Worm (Caenorhabditis elegans) whole organism, L3 larva: ENCODE measurements around the gene thn-1.

Experiments used
- R02D3.7 ChIP-seq: fragments of 150-350 bp; optimal IDR thresholded peaks from 2 replicates; lab custom pipeline; 2014; ENCODE audit warnings: missing biosample characterization, missing genetic modification characterization
- ZK546.5 ChIP-seq: sonication (generic microtip); optimal IDR thresholded peaks from 2 replicates; lab custom pipeline; 2017; ENCODE audit warnings: missing biosample characterization, missing genetic modification characterization
- aly-2 ChIP-seq: fragments of 150-350 bp; optimal IDR thresholded peaks from 2 replicates; lab custom pipeline; 2014; ENCODE audit warnings: missing biosample characterization, missing genetic modification characterization
- ama-1 ChIP-seq: fragments of 150-350 bp; optimal IDR thresholded peaks from 2 replicates; lab custom pipeline; 2018
- ceh-16 ChIP-seq: sonication (generic microtip); optimal IDR thresholded peaks from 2 replicates; lab custom pipeline; 2017; ENCODE audit warnings: missing biosample characterization, missing genetic modification characterization
- ceh-28 ChIP-seq: fragments of 150-350 bp; optimal IDR thresholded peaks from 2 replicates; lab custom pipeline; 2014; ENCODE audit warnings: missing biosample characterization, missing genetic modification reagents, missing genetic modification characterization
- ceh-82 ChIP-seq: fragments of 150-350 bp; optimal IDR thresholded peaks from 2 replicates; lab custom pipeline; 2014; ENCODE audit warnings: missing biosample characterization, missing genetic modification characterization
- ceh-9 ChIP-seq: sonication (generic microtip); optimal IDR thresholded peaks from 2 replicates; lab custom pipeline; 2018; ENCODE audit warnings: missing biosample characterization, missing genetic modification characterization
- daf-12 ChIP-seq: fragments of 150-350 bp; optimal IDR thresholded peaks from 2 replicates; lab custom pipeline; 2014; ENCODE audit warnings: missing biosample characterization, missing genetic modification reagents, missing genetic modification characterization
- egl-27 ChIP-seq: sonication (generic microtip); optimal IDR thresholded peaks from 4 replicates; lab custom pipeline; 2017; ENCODE audit warnings: missing biosample characterization, missing genetic modification reagents, missing genetic modification characterization
- egl-5 ChIP-seq: fragments of 150-350 bp; optimal IDR thresholded peaks from 2 replicates; lab custom pipeline; 2017; ENCODE audit warnings: missing biosample characterization, missing genetic modification reagents, missing genetic modification characterization, inconsistent platforms
- elt-1 ChIP-seq: fragments of 150-350 bp; optimal IDR thresholded peaks from 2 replicates; lab custom pipeline; 2014; ENCODE audit warnings: missing biosample characterization, missing genetic modification characterization
- elt-2 ChIP-seq: sonication (generic microtip); optimal IDR thresholded peaks from 2 replicates; lab custom pipeline; 2016; ENCODE audit warnings: missing genetic modification reagents, mild to moderate bottlenecking, missing genetic modification characterization, missing compliant biosample characterization
- elt-3 ChIP-seq, 3 experiments: fragments of 150-350 bp in 1 of 3; sonication (generic microtip) in 2 of 3; optimal IDR thresholded peaks; 2 replicates in 2 of 3; 4 replicates in 1 of 3; lab custom pipeline; 2014 to 2017; ENCODE audit warnings: missing biosample characterization in 3 of 3, missing genetic modification characterization in 3 of 3
- eor-1 ChIP-seq, 2 experiments: fragments of 150-350 bp; optimal IDR thresholded peaks; 2 replicates each; lab custom pipeline; 2014 to 2018; ENCODE audit warnings: missing biosample characterization in 2 of 2, missing genetic modification characterization in 2 of 2
- fkh-10 ChIP-seq: sonication (generic microtip); optimal IDR thresholded peaks from 2 replicates; lab custom pipeline; 2017; ENCODE audit warnings: missing biosample characterization, missing genetic modification reagents, missing genetic modification characterization
- fkh-2 ChIP-seq: fragments of 150-350 bp; optimal IDR thresholded peaks from 2 replicates; lab custom pipeline; 2014; ENCODE audit warnings: missing biosample characterization, missing genetic modification reagents, missing genetic modification characterization
- fos-1 ChIP-seq: fragments of 150-350 bp; optimal IDR thresholded peaks from 2 replicates; lab custom pipeline; 2014; ENCODE audit warnings: missing biosample characterization, missing genetic modification characterization
- hmg-11 ChIP-seq: sonication (generic microtip); optimal IDR thresholded peaks from 2 replicates; lab custom pipeline; 2016; ENCODE audit warnings: missing genetic modification characterization, missing compliant biosample characterization
- jun-1 ChIP-seq: fragments of 150-350 bp; optimal IDR thresholded peaks from 2 replicates; lab custom pipeline; 2014; ENCODE audit warnings: missing biosample characterization, missing genetic modification reagents, missing genetic modification characterization
- lin-15B ChIP-seq: fragments of 150-350 bp; optimal IDR thresholded peaks from 2 replicates; lab custom pipeline; 2014; ENCODE audit warnings: missing biosample characterization, missing genetic modification characterization
- lin-39 ChIP-seq: fragments of 150-350 bp; optimal IDR thresholded peaks from 2 replicates; lab custom pipeline; 2018; ENCODE audit warnings: missing biosample characterization, missing genetic modification reagents, missing genetic modification characterization
- lsy-12 ChIP-seq: sonication (generic microtip); optimal IDR thresholded peaks from 2 replicates; lab custom pipeline; 2016; ENCODE audit warnings: mild to moderate bottlenecking, missing genetic modification characterization, missing compliant biosample characterization
- mdl-1 ChIP-seq: fragments of 150-350 bp; optimal IDR thresholded peaks from 2 replicates; lab custom pipeline; 2014; ENCODE audit warnings: missing biosample characterization, missing genetic modification characterization
- mml-1 ChIP-seq: fragments of 150-350 bp; sonication (generic microtip); optimal IDR thresholded peaks from 3 replicates; lab custom pipeline; 2014; ENCODE audit warnings: missing biosample characterization, missing genetic modification characterization
- nfya-1 ChIP-seq: sonication (generic microtip); optimal IDR thresholded peaks from 2 replicates; lab custom pipeline; 2017; ENCODE audit warnings: missing genetic modification characterization, mild to moderate bottlenecking, missing compliant biosample characterization, antibody characterized with exemption, moderate library complexity; ENCODE audit not compliant: insufficient read depth
- nhr-11 ChIP-seq: fragments of 150-350 bp; optimal IDR thresholded peaks from 2 replicates; lab custom pipeline; 2014; ENCODE audit warnings: missing biosample characterization, missing genetic modification characterization
- nhr-12 ChIP-seq: fragments of 150-350 bp; optimal IDR thresholded peaks from 2 replicates; lab custom pipeline; 2014; ENCODE audit warnings: missing biosample characterization, missing genetic modification characterization
- nhr-23 ChIP-seq: fragments of 150-350 bp; optimal IDR thresholded peaks from 2 replicates; lab custom pipeline; 2014; ENCODE audit warnings: missing biosample characterization, missing genetic modification reagents, missing genetic modification characterization
- nhr-237 ChIP-seq: fragments of 150-350 bp; optimal IDR thresholded peaks from 2 replicates; lab custom pipeline; 2014; ENCODE audit warnings: missing biosample characterization, missing genetic modification characterization
- nhr-25 ChIP-seq: sonication (generic microtip); optimal IDR thresholded peaks from 2 replicates; lab custom pipeline; 2017; ENCODE audit warnings: missing biosample characterization, missing genetic modification characterization
- nhr-28 ChIP-seq: fragments of 150-350 bp; optimal IDR thresholded peaks from 2 replicates; lab custom pipeline; 2014; ENCODE audit warnings: missing biosample characterization, missing genetic modification characterization
- nhr-43 ChIP-seq: sonication (generic microtip); optimal IDR thresholded peaks from 2 replicates; lab custom pipeline; 2016; ENCODE audit warnings: mild to moderate bottlenecking, missing genetic modification characterization, missing compliant biosample characterization; ENCODE audit not compliant: poor library complexity, severe bottlenecking
- nhr-67 ChIP-seq: fragments of 150-350 bp; optimal IDR thresholded peaks from 2 replicates; lab custom pipeline; 2014; ENCODE audit warnings: missing biosample characterization, missing genetic modification characterization
- nhr-76 ChIP-seq: fragments of 150-350 bp; sonication (generic microtip); optimal IDR thresholded peaks from 5 replicates; lab custom pipeline; 2014; ENCODE audit warnings: missing biosample characterization, missing genetic modification characterization
- nhr-77 ChIP-seq: fragments of 150-350 bp; optimal IDR thresholded peaks from 2 replicates; lab custom pipeline; 2014; ENCODE audit warnings: missing biosample characterization, missing genetic modification characterization
- pha-4 ChIP-seq: fragments of 150-350 bp; optimal IDR thresholded peaks from 2 replicates; lab custom pipeline; 2014; ENCODE audit warnings: missing biosample characterization, missing genetic modification reagents, missing genetic modification characterization
- pqm-1 ChIP-seq: fragments of 150-350 bp; optimal IDR thresholded peaks from 2 replicates; lab custom pipeline; 2017; ENCODE audit warnings: missing biosample characterization, missing genetic modification characterization, inconsistent platforms
- sea-2 ChIP-seq: fragments of 150-350 bp; sonication (generic microtip); optimal IDR thresholded peaks from 4 replicates; lab custom pipeline; 2014; ENCODE audit warnings: missing biosample characterization, missing genetic modification reagents, missing genetic modification characterization
- skn-1 ChIP-seq: fragments of 150-350 bp; optimal IDR thresholded peaks from 2 replicates; lab custom pipeline; 2014; ENCODE audit warnings: missing biosample characterization, missing genetic modification characterization
- snpc-4 ChIP-seq: fragments of 150-350 bp; optimal IDR thresholded peaks from 2 replicates; lab custom pipeline; 2014; ENCODE audit warnings: missing biosample characterization, missing genetic modification characterization
- tbx-2 ChIP-seq: sonication (generic microtip); optimal IDR thresholded peaks from 2 replicates; lab custom pipeline; 2016; ENCODE audit warnings: mild to moderate bottlenecking, missing genetic modification characterization, missing compliant biosample characterization
- unc-39 ChIP-seq: sonication (generic microtip); optimal IDR thresholded peaks from 4 replicates; lab custom pipeline; 2017; ENCODE audit warnings: missing biosample characterization, missing genetic modification characterization
- unc-62 ChIP-seq: fragments of 150-350 bp; sonication (generic microtip); optimal IDR thresholded peaks from 4 replicates; lab custom pipeline; 2014; ENCODE audit warnings: missing biosample characterization, missing genetic modification reagents, missing genetic modification characterization
- zag-1 ChIP-seq: fragments of 150-350 bp; optimal IDR thresholded peaks from 2 replicates; lab custom pipeline; 2014; ENCODE audit warnings: missing biosample characterization, missing genetic modification characterization
- ztf-11 ChIP-seq: fragments of 150-350 bp; optimal IDR thresholded peaks from 2 replicates; lab custom pipeline; 2014; ENCODE audit warnings: missing biosample characterization, missing genetic modification characterization
- ztf-4 ChIP-seq: fragments of 150-350 bp; optimal IDR thresholded peaks from 2 replicates; lab custom pipeline; 2014; ENCODE audit warnings: missing biosample characterization, missing genetic modification characterization

Gene thn-1

DNA sequence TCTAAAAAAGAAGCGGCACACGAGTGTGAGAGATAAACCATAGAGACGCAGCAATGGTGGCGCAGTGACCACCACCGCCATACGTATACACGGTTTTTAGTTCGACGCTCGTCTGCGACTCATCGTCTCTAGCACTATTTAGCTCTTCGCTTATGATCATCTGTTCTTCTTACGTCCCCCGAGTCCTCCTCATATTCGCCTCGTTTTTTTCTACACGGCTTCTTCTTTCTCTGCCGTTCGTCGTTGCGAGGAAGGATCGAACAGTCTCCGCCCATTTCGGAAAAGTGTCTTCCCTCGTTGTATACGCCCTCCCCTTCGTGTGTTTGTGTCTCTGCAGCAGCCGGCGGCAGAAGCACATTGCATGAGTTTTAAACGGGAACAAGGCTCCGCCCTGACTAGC, 14.9 kb upstream of the thn-1 start:
- TF ChIP-seq nfya-1 (tag; lab: Kevin White, UChicago) (peak; percentile 47), fos-1 (no peak), ama-1 (no peak), nhr-23 (no peak), fkh-10 (GFP tag; lab: Kevin White, UChicago) (peak; percentile 14), nhr-77 (no peak), nhr-11 (tag; lab: Kevin White, UChicago) (no peak), nhr-76 (tag; lab: Kevin White, UChicago) (no peak), lsy-12 (tag; lab: Kevin White, UChicago) (no peak), hmg-11 (peak; percentile 76), pha-4 (tag; lab: Kevin White, UChicago) (no peak), snpc-4 (tag; lab: Kevin White, UChicago) (peak; percentile 11), elt-1 (peak; percentile 10), skn-1 (no peak), unc-39 (tag; lab: Kevin White, UChicago) (no peak), ZK546.5 (tag; lab: Kevin White, UChicago) (no peak), aly-2 (tag; lab: Kevin White, UChicago) (no peak), mdl-1 (tag; lab: Kevin White, UChicago) (no peak), ceh-16 (tag; lab: Kevin White, UChicago) (no peak), nhr-12 (tag; lab: Kevin White, UChicago) (no peak), pqm-1 (tag; lab: Kevin White, UChicago) (no peak), zag-1 (no peak), elt-2 (tag; lab: Kevin White, UChicago) (no peak), sea-2 (GFP tag; lab: Kevin White, UChicago) (no peak), elt-3 (tag; optimal IDR thresholded peaks at IDR 0.05; lab: Kevin White, UChicago) (no peak), daf-12 (tag; lab: Kevin White, UChicago) (no peak), tbx-2 (tag; lab: Kevin White, UChicago) (no peak), egl-5 (tag; lab: Kevin White, UChicago) (no peak), jun-1 (no peak), ceh-9 (tag; lab: Kevin White, UChicago) (no peak), nhr-237 (tag; lab: Kevin White, UChicago) (no peak), unc-62 (no peak), ztf-11 (no peak), mml-1 (tag; lab: Kevin White, UChicago) (no peak), ceh-82 (no peak), ceh-28 (tag; lab: Kevin White, UChicago) (no peak), eor-1 (tag; optimal IDR thresholded peaks at IDR 0.05; lab: Kevin White, UChicago) (no peak), lin-39 (tag; lab: Kevin White, UChicago) (peak; percentile 62), lin-15B (tag; lab: Kevin White, UChicago) (no peak), nhr-67 (tag; lab: Kevin White, UChicago) (no peak), R02D3.7 (tag; lab: Kevin White, UChicago) (no peak), ztf-4 (no peak), nhr-43 (tag; lab: Kevin White, UChicago) (no peak), egl-27 (tag; lab: Kevin White, UChicago) (no peak), nhr-28 (tag; lab: Kevin White, UChicago) (no peak), fkh-2 (tag; lab: Kevin White, UChicago) (no peak), nhr-25 (tag; lab: Kevin White, UChicago) (no peak)

DNA sequence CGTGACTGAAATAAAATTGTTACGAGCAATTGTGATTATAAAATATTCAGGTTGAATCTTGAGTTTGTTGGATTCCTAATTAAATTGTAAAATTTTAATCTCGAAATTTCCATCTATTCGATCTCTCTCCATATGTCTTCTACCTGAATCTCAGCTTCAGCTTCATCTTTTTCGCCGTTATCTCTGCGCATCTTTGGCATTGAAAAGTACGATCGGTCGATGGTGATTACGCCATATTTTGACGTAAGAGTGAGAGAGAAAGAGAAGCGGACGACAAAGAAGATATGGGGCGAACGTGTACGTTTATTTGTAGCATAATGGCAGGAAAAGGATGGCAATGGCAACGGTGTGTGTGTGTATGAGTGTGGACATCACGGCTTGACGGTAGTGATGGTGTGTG, 13.3 kb upstream of the thn-1 start:
- no peak for TF ChIP-seq unc-62
- peak; percentile 71 for TF ChIP-seq elt-1
- peak; percentile 92 for TF ChIP-seq nhr-25 (tag; lab: Kevin White, UChicago)
- TF ChIP-seq elt-3 (tag; optimal IDR thresholded peaks at IDR 0.05; lab: Kevin White, UChicago), result no peak
